Fruit fly (Drosophila melanogaster): ENCODE results near the gene CG14042.

The CG14042 gene

DNA sequence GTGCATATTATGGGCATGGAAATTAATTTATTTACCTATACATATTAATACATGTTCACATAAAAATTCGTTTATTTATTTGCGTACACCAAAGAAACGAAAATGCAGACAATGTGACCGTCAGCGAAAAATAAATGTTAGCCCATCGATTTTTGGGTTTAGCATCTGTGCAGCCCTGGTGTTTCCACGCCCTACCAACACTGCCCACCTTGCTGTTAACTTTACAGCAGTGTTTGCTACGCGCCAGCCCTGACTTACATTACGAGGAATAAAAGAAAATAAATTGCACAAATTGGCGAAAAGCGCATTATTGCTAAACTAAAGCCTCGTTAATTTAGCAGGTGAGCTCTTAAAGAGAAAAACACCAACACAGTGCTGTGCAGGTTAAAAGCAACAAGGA is 5.5 kb downstream of the CG14042 start, which contains the start of the genes CG33995, CG44000 and CG44001 (continued):
- TF ChIP-seq onecut (GFP tag; IDR thresholded peaks at IDR 0.05): peak; percentile 98
- TF ChIP-seq Mad (GFP tag; optimal IDR thresholded peaks at IDR 0.05): peak; percentile 72
- no peak for TF ChIP-seq CG6689 (GFP tag; IDR thresholded peaks at IDR 0.05)
- peak; percentile 51 for TF ChIP-seq mam (GFP tag; optimal IDR thresholded peaks at IDR 0.05)
- peak; percentile 28; the same call in 2 of the 3 replicates for TF ChIP-seq tgo (GFP tag; IDR thresholded peaks at IDR 0.05)
- TF ChIP-seq CG4820 (GFP tag; optimal IDR thresholded peaks at IDR 0.05): peak; percentile 16
- peak; percentile 17 for TF ChIP-seq CG4328 (GFP tag; optimal IDR thresholded peaks at IDR 0.05)
- TF ChIP-seq ken (GFP tag; IDR thresholded peaks at IDR 0.05): peak; percentile 76
- peak; percentile 91 for TF ChIP-seq CG15479 (GFP tag; optimal IDR thresholded peaks at IDR 0.05)
- TF ChIP-seq CG7556 (GFP tag; optimal IDR thresholded peaks at IDR 0.05): peak; percentile 17
- peak; percentile 48 for TF ChIP-seq CG8944 (GFP tag; optimal IDR thresholded peaks at IDR 0.05)
- TF ChIP-seq CG14710 (tag; optimal IDR thresholded peaks at IDR 0.05): peak; percentile 86
- TF ChIP-seq CG16815 (GFP tag; optimal IDR thresholded peaks at IDR 0.05): no peak
- no peak for TF ChIP-seq danr (GFP tag; IDR thresholded peaks at IDR 0.05)
- no peak for TF ChIP-seq Tbp (GFP tag; optimal IDR thresholded peaks at IDR 0.05)
- TF ChIP-seq ttk (GFP tag; IDR thresholded peaks at IDR 0.05): no peak
- peak; percentile 93 for TF ChIP-seq sens (GFP tag)
- TF ChIP-seq CG8478 (optimal IDR thresholded peaks at IDR 0.05): no peak
- TF ChIP-seq gro (GFP tag; optimal IDR thresholded peaks at IDR 0.05): peak; percentile 45
- peak; percentile 28 for TF ChIP-seq tup (GFP tag; optimal IDR thresholded peaks at IDR 0.05)
- TF ChIP-seq TFAM (GFP tag; optimal IDR thresholded peaks at IDR 0.05): no peak
- peak; percentile 30 for TF ChIP-seq Bdp1 (GFP tag; optimal IDR thresholded peaks at IDR 0.05)
- TF ChIP-seq corto (GFP tag; optimal IDR thresholded peaks at IDR 0.05): no peak
- peak; percentile 24 for TF ChIP-seq CG9437 (GFP tag; optimal IDR thresholded peaks at IDR 0.05)
- no peak; the same call in 2 of the 3 replicates for TF ChIP-seq H15 (GFP tag; IDR thresholded peaks at IDR 0.05)
- TF ChIP-seq CG2712 (tag; optimal IDR thresholded peaks at IDR 0.05): peak; percentile 36
- TF ChIP-seq so (GFP tag; IDR thresholded peaks at IDR 0.05): no peak
- TF ChIP-seq CG2678 (tag; optimal IDR thresholded peaks at IDR 0.05): peak; percentile 31
- 0 out of 2 replicates have a peak, but pooled peaks have one; percentile 27 for TF ChIP-seq cas (GFP tag; IDR thresholded peaks at IDR 0.05)
- TF ChIP-seq sc (optimal IDR thresholded peaks at IDR 0.05): no peak
- no peak for TF ChIP-seq sc (GFP tag; optimal IDR thresholded peaks at IDR 0.05)
- TF ChIP-seq Sry-δ (GFP tag; optimal IDR thresholded peaks at IDR 0.05): peak; percentile 52
- no peak for TF ChIP-seq CG8089 (GFP tag; optimal IDR thresholded peaks at IDR 0.05)
- TF ChIP-seq MESR4 (GFP tag; optimal IDR thresholded peaks at IDR 0.05): peak; percentile 86
- TF ChIP-seq Six4 (GFP tag; optimal IDR thresholded peaks at IDR 0.05): no peak
- TF ChIP-seq Max (GFP tag; optimal IDR thresholded peaks at IDR 0.05): peak; percentile 50
- no peak for TF ChIP-seq Gsc (GFP tag; IDR thresholded peaks at IDR 0.05)
- TF ChIP-seq CG11093 (GFP tag; IDR thresholded peaks at IDR 0.05): no peak
- TF ChIP-seq wek (GFP tag; optimal IDR thresholded peaks at IDR 0.05): no peak
- peak; percentile 65 for TF ChIP-seq Atf3 (GFP tag; optimal IDR thresholded peaks at IDR 0.05)
- no peak for TF ChIP-seq ro (GFP tag; IDR thresholded peaks at IDR 0.05)
- no peak for TF ChIP-seq Lpt (GFP tag; optimal IDR thresholded peaks at IDR 0.05)
- TF ChIP-seq MBD-R2 (GFP tag; IDR thresholded peaks at IDR 0.05): peak; percentile 94
- no peak for TF ChIP-seq toy (GFP tag; IDR thresholded peaks at IDR 0.05)
- TF ChIP-seq MTF-1 (GFP tag; optimal IDR thresholded peaks at IDR 0.05; ENCODE audit: borderline replicate concordance): no peak
- TF ChIP-seq Dbx (GFP tag; IDR thresholded peaks at IDR 0.05): peak; percentile 53; the same call in 2 of the 3 replicates
- TF ChIP-seq NfI (GFP tag; optimal IDR thresholded peaks at IDR 0.05): peak; percentile 56
- TF ChIP-seq CG12155 (GFP tag; optimal IDR thresholded peaks at IDR 0.05): peak; percentile 54
- TF ChIP-seq Meics (GFP tag; optimal IDR thresholded peaks at IDR 0.05): peak; percentile 45
- TF ChIP-seq CG17802 (tag; optimal IDR thresholded peaks at IDR 0.05): no peak
- TF ChIP-seq CG9797 (GFP tag; optimal IDR thresholded peaks at IDR 0.05): peak; percentile 88
- TF ChIP-seq CG11696 (GFP tag; IDR thresholded peaks at IDR 0.05): no peak
- TF ChIP-seq btn (GFP tag; optimal IDR thresholded peaks at IDR 0.05): peak; percentile 4
- TF ChIP-seq fru (optimal IDR thresholded peaks at IDR 0.05): no peak
